Worm (Caenorhabditis elegans) whole organism, young adult: ENCODE results near the gene ufd-3.

Experiments
- F22D6.2 ChIP-seq: sonication (generic microtip); optimal IDR thresholded peaks from 2 replicates; lab custom pipeline; 2016; ENCODE audit warnings: mild to moderate bottlenecking, missing genetic modification characterization, missing compliant biosample characterization
- K11D2.4 ChIP-seq: fragments of 200-800 bp; sonication (Bioruptor generic); IDR thresholded peaks from 2 replicates; pipeline ENCODE4 v1.3.6; 2022; ENCODE audit warnings: missing genetic modification reagents, missing genetic modification characterization, missing compliant biosample characterization
- K12H6.12 ChIP-seq: fragments of 200-800 bp; sonication (Bioruptor generic); optimal IDR thresholded peaks from 2 replicates; lab custom pipeline; 2018; ENCODE audit warnings: mild to moderate bottlenecking, missing genetic modification characterization, missing compliant biosample characterization
- Y53F4B.3 ChIP-seq: fragments of 200-800 bp; sonication (Bioruptor generic); IDR thresholded peaks from 2 replicates; pipeline ENCODE4 v1.3.6; 2022; ENCODE audit warnings: missing genetic modification reagents, missing genetic modification characterization, missing compliant biosample characterization
- Y53G8AR.9 ChIP-seq: fragments of 200-800 bp; sonication (Bioruptor generic); conservative IDR thresholded peaks from 2 replicates; pipeline ENCODE4 v1.3.6; 2022; ENCODE audit warnings: missing genetic modification reagents, missing genetic modification characterization, missing compliant biosample characterization
- Y56A3A.18 ChIP-seq: fragments of 200-800 bp; sonication (Bioruptor generic); IDR thresholded peaks from 2 replicates; pipeline ENCODE4 v1.3.6; 2022; ENCODE audit warnings: missing genetic modification reagents, missing genetic modification characterization, missing compliant biosample characterization
- Y67H2A.10 ChIP-seq: fragments of 200-800 bp; sonication (Bioruptor generic); conservative IDR thresholded peaks from 2 replicates; pipeline ENCODE4 v1.3.6; 2022; ENCODE audit warnings: missing genetic modification reagents, missing genetic modification characterization, missing compliant biosample characterization
- Y95B8A.8 ChIP-seq: fragments of 200-800 bp; sonication (Bioruptor generic); IDR thresholded peaks from 2 replicates; pipeline ENCODE4 v1.3.6; 2022; ENCODE audit warnings: missing genetic modification reagents, missing genetic modification characterization, missing compliant biosample characterization
- cebp-1 ChIP-seq, 2 experiments: fragments of 200-800 bp in 1 of 2; sonication (Bioruptor generic) in 1 of 2; sonication (generic microtip) in 1 of 2; IDR thresholded peaks in 1 of 2; optimal IDR thresholded peaks in 1 of 2; 2 replicates each; pipeline versions ENCODE4 v1.3.6 to Lab custom; 2017 to 2022; ENCODE audit warnings: missing compliant biosample characterization in 2 of 2, missing genetic modification characterization in 2 of 2, mild to moderate bottlenecking in 1 of 2, missing genetic modification reagents in 1 of 2, moderate library complexity in 1 of 2
- ceh-40 ChIP-seq: fragments of 200-800 bp; sonication (Bioruptor generic); IDR thresholded peaks from 2 replicates; pipeline ENCODE4 v1.3.6; 2022; ENCODE audit warnings: missing genetic modification characterization, missing compliant biosample characterization
- dox-1 ChIP-seq: fragments of 200-800 bp; sonication (Bioruptor generic); IDR thresholded peaks from 2 replicates; pipeline ENCODE4 v1.3.6; 2022; ENCODE audit warnings: missing genetic modification reagents, missing genetic modification characterization, missing compliant biosample characterization
- dpff-1 ChIP-seq: sonication (generic microtip); optimal IDR thresholded peaks from 2 replicates; lab custom pipeline; 2017; ENCODE audit warnings: mild to moderate bottlenecking, missing genetic modification characterization, missing compliant biosample characterization
- egl-18 ChIP-seq: fragments of 200-800 bp; sonication (Bioruptor generic); IDR thresholded peaks from 2 replicates; pipeline ENCODE4 v1.3.6; 2022; ENCODE audit warnings: missing genetic modification reagents, missing genetic modification characterization, missing compliant biosample characterization
- egrh-3 ChIP-seq: fragments of 200-800 bp; sonication (Bioruptor generic); IDR thresholded peaks from 2 replicates; pipeline ENCODE4 v1.3.6; 2022; ENCODE audit warnings: missing genetic modification reagents, missing genetic modification characterization, missing compliant biosample characterization
- fkh-3 ChIP-seq: sonication (generic microtip); optimal IDR thresholded peaks from 2 replicates; lab custom pipeline; 2016; ENCODE audit warnings: mild to moderate bottlenecking, missing genetic modification characterization, missing compliant biosample characterization
- gei-17 ChIP-seq: fragments of 200-800 bp; sonication (Bioruptor generic); optimal IDR thresholded peaks from 2 replicates; lab custom pipeline; 2018; ENCODE audit warnings: mild to moderate bottlenecking, missing genetic modification characterization, missing compliant biosample characterization
- him-1 ChIP-seq: sonication (generic microtip); optimal IDR thresholded peaks from 2 replicates; lab custom pipeline; 2016; ENCODE audit warnings: missing genotype, missing genetic modification reagents, missing genetic modification characterization, missing compliant biosample characterization
- hlh-26 ChIP-seq: fragments of 200-800 bp; sonication (Bioruptor generic); conservative IDR thresholded peaks from 2 replicates; pipeline ENCODE4 v1.3.6; 2022; ENCODE audit warnings: missing genetic modification reagents, missing genetic modification characterization, missing compliant biosample characterization
- hmg-1.2 ChIP-seq: fragments of 200-800 bp; sonication (Bioruptor generic); IDR thresholded peaks from 2 replicates; pipeline ENCODE4 v1.3.6; 2022; ENCODE audit warnings: missing genetic modification reagents, missing genetic modification characterization, missing compliant biosample characterization
- hrde-1 ChIP-seq: sonication (generic microtip); optimal IDR thresholded peaks from 2 replicates; lab custom pipeline; 2016; ENCODE audit warnings: missing genetic modification characterization, mild to moderate bottlenecking, missing compliant biosample characterization, moderate library complexity, missing genotype, missing genetic modification reagents, borderline replicate concordance
- lin-35 ChIP-seq, 3 experiments: fragments of 150-350 bp in 2 of 3; sonication (generic microtip) in 1 of 3; optimal IDR thresholded peaks; 2 replicates each; lab custom pipeline; 2014 to 2018; ENCODE audit warnings: missing biosample characterization in 3 of 3, missing genetic modification characterization in 3 of 3, missing genetic modification reagents in 3 of 3
- nfya-1 ChIP-seq: sonication (generic microtip); optimal IDR thresholded peaks from 2 replicates; lab custom pipeline; 2017; ENCODE audit warnings: antibody characterized with exemption, missing compliant biosample characterization, missing genetic modification characterization, borderline replicate concordance; ENCODE audit not compliant: insufficient read depth
- nfyb-1 ChIP-seq: fragments of 200-800 bp; sonication (Bioruptor generic); IDR thresholded peaks from 2 replicates; pipeline ENCODE4 v1.3.6; 2022; ENCODE audit warnings: missing genetic modification reagents, missing genetic modification characterization, missing compliant biosample characterization
- nhr-80 ChIP-seq: sonication (generic microtip); optimal IDR thresholded peaks from 2 replicates; lab custom pipeline; 2016; ENCODE audit warnings: missing genetic modification characterization, missing compliant biosample characterization
- nhr-90 ChIP-seq: sonication (generic microtip); optimal IDR thresholded peaks from 2 replicates; lab custom pipeline; 2016; ENCODE audit warnings: missing genotype, mild to moderate bottlenecking, missing genetic modification characterization, missing compliant biosample characterization
- pha-4 ChIP-seq: fragments of 150-350 bp; sonication (generic microtip); optimal IDR thresholded peaks from 2 replicates; lab custom pipeline; 2014; ENCODE audit warnings: missing biosample characterization, missing genetic modification reagents, missing genetic modification characterization
- rcor-1 ChIP-seq: fragments of 200-800 bp; sonication (Bioruptor generic); IDR thresholded peaks from 2 replicates; pipeline ENCODE4 v1.3.6; 2022; ENCODE audit warnings: missing genetic modification reagents, missing genetic modification characterization, missing compliant biosample characterization
- rec-8 ChIP-seq, 2 experiments: sonication (generic microtip); optimal IDR thresholded peaks; 2 replicates each; lab custom pipeline; 2016; ENCODE audit warnings: mild to moderate bottlenecking in 2 of 2, missing genetic modification characterization in 2 of 2, missing genetic modification reagents in 2 of 2, missing genotype in 2 of 2, missing biosample characterization in 1 of 2, missing compliant biosample characterization in 1 of 2, moderate library complexity in 1 of 2
- repo-1 ChIP-seq: sonication (generic microtip); optimal IDR thresholded peaks from 2 replicates; lab custom pipeline; 2017; ENCODE audit warnings: mild to moderate bottlenecking, missing genetic modification characterization, missing compliant biosample characterization
- sea-2 ChIP-seq: fragments of 200-800 bp; sonication (Bioruptor generic); IDR thresholded peaks from 2 replicates; pipeline ENCODE4 v1.3.6; 2022; ENCODE audit warnings: missing genetic modification characterization, missing compliant biosample characterization
- snpc-1.1 ChIP-seq: sonication (generic microtip); optimal IDR thresholded peaks from 2 replicates; lab custom pipeline; 2017; ENCODE audit warnings: missing genetic modification characterization, mild to moderate bottlenecking, missing compliant biosample characterization, antibody characterized with exemption, moderate library complexity, missing genotype, missing genetic modification reagents; ENCODE audit not compliant: insufficient read depth
- snpc-1.3 ChIP-seq: sonication (generic microtip); optimal IDR thresholded peaks from 2 replicates; lab custom pipeline; 2017; ENCODE audit warnings: missing genetic modification characterization, mild to moderate bottlenecking, missing compliant biosample characterization, antibody characterized with exemption, moderate library complexity, missing genotype, missing genetic modification reagents; ENCODE audit not compliant: insufficient read depth
- tbp1 ChIP-seq: fragments of 200-800 bp; sonication (Bioruptor generic); optimal IDR thresholded peaks from 2 replicates; lab custom pipeline; 2018; ENCODE audit warnings: mild to moderate bottlenecking, missing genetic modification characterization, missing compliant biosample characterization
- tlf-1 ChIP-seq: fragments of 200-800 bp; sonication (Bioruptor generic); optimal IDR thresholded peaks from 2 replicates; lab custom pipeline; 2018; ENCODE audit warnings: mild to moderate bottlenecking, missing genetic modification characterization, missing compliant biosample characterization
- unc-130 ChIP-seq: sonication (generic microtip); optimal IDR thresholded peaks from 2 replicates; lab custom pipeline; 2016; ENCODE audit warnings: missing genetic modification reagents, missing genetic modification characterization, missing compliant biosample characterization
- unc-62 ChIP-seq: fragments of 150-350 bp; optimal IDR thresholded peaks from 2 replicates; lab custom pipeline; 2014; ENCODE audit warnings: missing biosample characterization, missing genetic modification reagents, missing genetic modification characterization
- ztf-18 ChIP-seq: sonication (generic microtip); optimal IDR thresholded peaks from 2 replicates; lab custom pipeline; 2016; ENCODE audit warnings: missing genotype, mild to moderate bottlenecking, missing genetic modification characterization, missing compliant biosample characterization
- ztf-22 ChIP-seq: fragments of 200-800 bp; sonication (Bioruptor generic); optimal IDR thresholded peaks from 2 replicates; lab custom pipeline; 2018; ENCODE audit warnings: mild to moderate bottlenecking, missing genetic modification characterization, moderate library complexity, missing compliant biosample characterization
- ztf-28 ChIP-seq: fragments of 200-800 bp; sonication (Bioruptor generic); IDR thresholded peaks from 2 replicates; pipeline ENCODE4 v1.3.6; 2022; ENCODE audit warnings: missing genetic modification reagents, missing genetic modification characterization, missing compliant biosample characterization
- ztf-6 ChIP-seq: fragments of 200-800 bp; sonication (Bioruptor generic); IDR thresholded peaks from 2 replicates; pipeline ENCODE4 v1.3.6; 2022; ENCODE audit warnings: missing genetic modification reagents, missing genetic modification characterization, missing compliant biosample characterization

Gene ufd-3

ce11 chrII:9967999-9968706, 27.6 kb downstream of the ufd-3 start, which contains the start of the genes R53.4 and psf-1 (continued):
- TF ChIP-seq rcor-1 (GFP tag; lab: Robert Waterston, UW) (no peak), gei-17 (GFP tag; lab: Kevin White, UChicago) (no peak), dox-1 (GFP tag; lab: Robert Waterston, UW) (peak; percentile 77), repo-1 (tag; lab: Kevin White, UChicago) (no peak), Y56A3A.18 (GFP tag; lab: Robert Waterston, UW) (no peak), rec-8 (tag; optimal IDR thresholded peaks at IDR 0.05; lab: Kevin White, UChicago) (no peak), Y53G8AR.9 (GFP tag; lab: Robert Waterston, UW) (no peak), snpc-1.1 (tag; lab: Kevin White, UChicago) (no peak), ztf-6 (GFP tag; lab: Robert Waterston, UW) (peak; percentile 36; the same call in 1 of the 2 replicates), ztf-18 (tag; lab: Kevin White, UChicago) (no peak), K12H6.12 (tag; lab: Kevin White, UChicago) (no peak), ztf-28 (GFP tag; lab: Robert Waterston, UW) (peak; percentile 62; the same call in 1 of the 2 replicates), pha-4 (no peak), tlf-1 (GFP tag; lab: Kevin White, UChicago) (no peak), tbp1 (GFP tag; lab: Kevin White, UChicago) (peak; percentile 17), cebp-1 (GFP tag; IDR thresholded peaks at IDR 0.05; lab: Robert Waterston, UW) (no peak), cebp-1 (tag; optimal IDR thresholded peaks at IDR 0.05; lab: Kevin White, UChicago) (peak; percentile 37), ztf-22 (GFP tag; lab: Kevin White, UChicago) (no peak)

ce11 chrII:9970438-9971092, 30.0 kb downstream of the ufd-3 start, which contains the start of gene R53.5:
R53.5 (minus strand) TSS chrII:9970488.
- peak; percentile 19 for TF ChIP-seq K12H6.12 (tag; lab: Kevin White, UChicago)
- no peak for TF ChIP-seq hlh-26
- TF ChIP-seq hmg-1.2 (GFP tag; lab: Robert Waterston, UW) = peak; percentile 73
- no peak for TF ChIP-seq egrh-3 (GFP tag; lab: Robert Waterston, UW)
- TF ChIP-seq egl-18 (GFP tag; lab: Robert Waterston, UW) = no peak
- TF ChIP-seq Y67H2A.10 (GFP tag; lab: Robert Waterston, UW) = no peak
- TF ChIP-seq nfyb-1 (GFP tag; lab: Robert Waterston, UW) = 0 out of 2 replicates have a peak, but pooled peaks have one; percentile 10
- TF ChIP-seq snpc-1.3 (tag; lab: Kevin White, UChicago) = peak; percentile 4
- no peak for TF ChIP-seq nfya-1
- TF ChIP-seq K11D2.4 (GFP tag; lab: Robert Waterston, UW) = no peak
- TF ChIP-seq rec-8 (tag; optimal IDR thresholded peaks at IDR 0.05; lab: Kevin White, UChicago) = peak in 1 of 2 experiments; percentile 10

ce11 chrII:9974210-9974609, 33.7 kb downstream of the ufd-3 start:
- no peak for TF ChIP-seq Y95B8A.8 (GFP tag; lab: Robert Waterston, UW)
- no peak for TF ChIP-seq snpc-1.1 (tag; lab: Kevin White, UChicago)
- no peak for TF ChIP-seq dpff-1 (tag; lab: Kevin White, UChicago)
- TF ChIP-seq nhr-80 = peak; percentile 70

- no peak for TF ChIP-seq unc-62 (GFP tag; lab: Kevin White, UChicago)
- peak; percentile 84 for TF ChIP-seq nhr-80
- no peak for TF ChIP-seq nhr-90 (tag; lab: Kevin White, UChicago)
- TF ChIP-seq lin-35 (GFP tag; optimal IDR thresholded peaks at IDR 0.05; lab: Kevin White, UChicago) = peak in 1 of 3 experiments; percentile 32
- TF ChIP-seq Y53F4B.3 (GFP tag; lab: Robert Waterston, UW) = no peak
- TF ChIP-seq sea-2 (GFP tag; lab: Robert Waterston, UW) = no peak
- TF ChIP-seq hrde-1 = no peak
- no peak for TF ChIP-seq him-1 (tag; lab: Kevin White, UChicago)
- no peak for TF ChIP-seq unc-130 (GFP tag; lab: Kevin White, UChicago)
- TF ChIP-seq F22D6.2 = no peak
- no peak for TF ChIP-seq rcor-1 (GFP tag; lab: Robert Waterston, UW)
- no peak for TF ChIP-seq ceh-40
- no peak for TF ChIP-seq fkh-3 (tag; lab: Kevin White, UChicago)
Measured at ce11 chrII:9974967-9975366, 34.4 kb downstream of the ufd-3 start, which contains the start of gene aakg-5. aakg-5 (minus strand) TSS chrII:9975125.
